Worm (Caenorhabditis elegans): Measurements from ENCODE around the gene C24D10.6.

C24D10.6 gene

DNA sequence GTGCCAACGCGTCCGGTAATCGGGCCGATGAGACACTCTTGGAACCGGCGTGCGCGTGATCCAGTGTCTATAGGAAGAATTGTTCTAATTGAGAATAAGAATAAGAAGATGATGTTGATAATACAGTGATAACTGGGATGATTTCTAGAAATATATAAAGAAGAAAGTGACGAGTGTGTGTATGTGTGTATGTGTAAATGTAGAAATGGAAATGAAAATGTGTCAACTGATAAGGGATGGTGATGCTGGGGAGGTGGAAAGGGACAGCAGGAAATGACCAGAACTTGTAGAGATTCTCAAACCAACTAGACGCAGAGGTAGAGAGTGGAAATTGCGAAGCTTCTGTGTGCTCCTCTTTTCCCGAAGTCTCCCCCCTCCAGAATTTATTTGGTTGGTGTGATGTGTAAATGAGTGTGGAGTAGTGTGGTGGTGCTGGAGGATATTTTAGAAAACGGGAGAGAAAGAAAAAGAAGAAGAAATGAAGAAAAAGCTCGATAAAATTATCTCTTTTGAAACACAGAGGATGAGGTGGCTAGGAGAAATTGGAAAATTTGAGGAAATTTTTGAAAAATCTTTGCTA lies 26.2 kb downstream of the C24D10.6 start (continued):
- TF ChIP-seq lin-14 (GFP tag; optimal IDR thresholded peaks at IDR 0.05) (peak; percentile 70), nhr-77 (tag; optimal IDR thresholded peaks at IDR 0.05) (no peak), lin-35 (GFP tag; optimal IDR thresholded peaks at IDR 0.05) (peak; percentile 11 to 34), nhr-12 (tag; optimal IDR thresholded peaks at IDR 0.05) (no peak), lin-39 (tag; optimal IDR thresholded peaks at IDR 0.05) (no peak), elt-3 (tag; optimal IDR thresholded peaks at IDR 0.05) (peak in 2 of 6 experiments; percentile 26 to 36), lin-15B (tag; optimal IDR thresholded peaks at IDR 0.05) (no peak), tlp-1 (tag; optimal IDR thresholded peaks at IDR 0.05) (no peak), tbx-2 (tag; optimal IDR thresholded peaks at IDR 0.05) (no peak), sptf-1 (tag; optimal IDR thresholded peaks at IDR 0.05) (no peak), dpl-1 (GFP tag; optimal IDR thresholded peaks at IDR 0.05) (peak in 1 of 3 experiments; percentile 20), ets-5 (GFP tag; IDR thresholded peaks at IDR 0.05) (no peak), aly-2 (tag; optimal IDR thresholded peaks at IDR 0.05) (no peak), elt-2 (tag; optimal IDR thresholded peaks at IDR 0.05) (no peak), nhr-71 (tag; optimal IDR thresholded peaks at IDR 0.05) (peak; percentile 53), zag-1 (tag; optimal IDR thresholded peaks at IDR 0.05) (no peak), nhr-28 (tag; optimal IDR thresholded peaks at IDR 0.05) (no peak), nhr-85 (tag) (no peak), nhr-20 (tag; optimal IDR thresholded peaks at IDR 0.05) (no peak), hlh-17 (GFP tag; optimal IDR thresholded peaks at IDR 0.05; ENCODE audit: borderline replicate concordance) (no peak), fkh-4 (tag; optimal IDR thresholded peaks at IDR 0.05; ENCODE audit: borderline replicate concordance) (no peak), pqm-1 (tag; optimal IDR thresholded peaks at IDR 0.05) (no peak), ceh-8 (GFP tag; optimal IDR thresholded peaks at IDR 0.05) (no peak), dsc-1 (tag; optimal IDR thresholded peaks at IDR 0.05) (peak; percentile 33), ztf-11 (tag; optimal IDR thresholded peaks at IDR 0.05) (peak in 1 of 2 experiments; percentile 16), fkh-10 (GFP tag; optimal IDR thresholded peaks at IDR 0.05) (no peak), swsn-7 (tag; optimal IDR thresholded peaks at IDR 0.05) (no peak)

ce11 chrIV:5131781-5132180 lies 28.3 kb downstream of the C24D10.6 start:
- TF ChIP-seq lin-14 (GFP tag; optimal IDR thresholded peaks at IDR 0.05): peak; percentile 3
- TF ChIP-seq blmp-1 (tag; optimal IDR thresholded peaks at IDR 0.05): peak; percentile 48
- peak; percentile 12 for TF ChIP-seq elt-2 (tag; optimal IDR thresholded peaks at IDR 0.05)
- TF ChIP-seq nhr-85 (tag): no peak
- peak in 3 of 6 experiments; percentile 51 to 78 (median 65) for TF ChIP-seq elt-3 (tag; optimal IDR thresholded peaks at IDR 0.05)

- TF ChIP-seq egl-27 (tag; optimal IDR thresholded peaks at IDR 0.05): no peak
- no peak for TF ChIP-seq ceh-82 (tag; optimal IDR thresholded peaks at IDR 0.05)
- TF ChIP-seq unc-86 (tag; optimal IDR thresholded peaks at IDR 0.05): no peak
- TF ChIP-seq tbx-2 (tag; optimal IDR thresholded peaks at IDR 0.05): no peak
- no peak for TF ChIP-seq fkh-8 (tag; optimal IDR thresholded peaks at IDR 0.05)
- no peak for TF ChIP-seq hlh-17 (GFP tag; optimal IDR thresholded peaks at IDR 0.05; ENCODE audit: borderline replicate concordance)
- no peak for TF ChIP-seq mef-2 (tag; optimal IDR thresholded peaks at IDR 0.05)
- no peak for TF ChIP-seq nhr-90 (tag; optimal IDR thresholded peaks at IDR 0.05; ENCODE audit: poor library complexity)
- TF ChIP-seq unc-98 (GFP tag; IDR thresholded peaks at IDR 0.05): no peak
- no peak for TF ChIP-seq aly-2 (tag; optimal IDR thresholded peaks at IDR 0.05)
- no peak for TF ChIP-seq dpl-1 (GFP tag; optimal IDR thresholded peaks at IDR 0.05)
- TF ChIP-seq snu-23 (GFP tag; optimal IDR thresholded peaks at IDR 0.05): no peak
- no peak for TF ChIP-seq aha-1 (tag; optimal IDR thresholded peaks at IDR 0.05)
These were observed 38.1 kb downstream of the C24D10.6 start, which contains the start of gene tkr-3 for ce11 chrIV:5121995-5122394. Gene tkr-3 (minus strand): TSS chrIV:5122095.

ce11 chrIV:5111533-5111932 lies 48.5 kb downstream of the C24D10.6 start, which contains the start of gene AC7.3:
Gene AC7.3 (plus strand): TSS chrIV:5111833.
- TF ChIP-seq nhr-28 (tag; optimal IDR thresholded peaks at IDR 0.05) (no peak), nhr-84 (tag; optimal IDR thresholded peaks at IDR 0.05) (no peak), egl-13 (tag; optimal IDR thresholded peaks at IDR 0.05) (no peak), unc-30 (tag; optimal IDR thresholded peaks at IDR 0.05) (no peak), C34B4.2 (tag; optimal IDR thresholded peaks at IDR 0.05) (no peak), nhr-47 (tag; optimal IDR thresholded peaks at IDR 0.05) (no peak), ces-1 (GFP tag; optimal IDR thresholded peaks at IDR 0.05) (no peak)

All from whole organism, L1 larva.